Worm (Caenorhabditis elegans): ENCODE data around the gene pals-17.

pals-17 gene

DNA sequence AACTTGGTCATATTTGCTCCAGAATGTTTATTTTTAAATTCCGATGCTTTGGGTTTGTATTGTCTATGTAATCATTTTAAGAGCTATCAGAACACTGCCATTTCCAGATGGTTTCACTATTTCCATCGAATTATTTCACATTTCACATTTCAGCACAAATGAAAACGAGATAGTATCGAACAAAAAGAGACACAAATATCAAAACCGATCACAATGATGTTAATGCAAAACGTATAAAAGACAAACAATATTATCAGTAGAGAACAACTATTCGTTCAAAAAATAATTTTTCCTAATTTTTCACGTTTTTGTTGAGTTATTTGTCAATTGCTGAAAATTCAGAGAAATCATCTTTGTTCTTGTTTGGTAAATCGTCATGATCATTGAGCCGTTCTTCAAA, 3.7 kb upstream of the pals-17 start:
- TF ChIP-seq dmd-8 (GFP tag; IDR thresholded peaks at IDR 0.05) (no peak), hlh-11 (tag; optimal IDR thresholded peaks at IDR 0.05) (peak; percentile 19), D1046.2 (GFP tag; IDR thresholded peaks at IDR 0.05) (no peak), daf-16 (GFP tag; optimal IDR thresholded peaks at IDR 0.05) (no peak), daf-16 (tag; optimal IDR thresholded peaks at IDR 0.05) (peak; percentile 28), nhr-28 (tag; optimal IDR thresholded peaks at IDR 0.05) (peak; percentile 17), F10B5.3 (tag; optimal IDR thresholded peaks at IDR 0.05) (no peak), pqm-1 (tag; optimal IDR thresholded peaks at IDR 0.05) (peak; percentile 64), dmd-6 (GFP tag; IDR thresholded peaks at IDR 0.05) (peak; percentile 39; the same call in 1 of the 2 replicates)

DNA sequence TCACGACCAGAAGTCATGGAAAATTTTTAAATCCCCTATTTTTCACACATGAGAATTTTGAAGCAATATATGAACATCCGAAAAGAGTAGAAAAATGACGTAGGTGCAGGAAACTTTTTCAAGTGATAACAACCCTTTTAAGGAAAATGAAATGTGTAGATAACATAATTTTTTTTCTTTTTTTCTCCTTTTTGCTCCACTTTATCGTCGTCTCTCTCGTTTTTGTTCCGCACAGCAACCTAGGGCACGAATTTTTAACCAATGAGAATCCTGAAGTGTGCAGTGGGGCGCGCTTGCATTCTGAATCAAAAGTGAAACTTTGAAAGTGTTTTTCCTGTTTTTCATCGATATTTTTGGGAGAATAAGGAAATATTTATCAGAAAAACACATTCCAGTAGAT, 1.1 kb upstream of the pals-17 start:
- TF ChIP-seq tra-1 (GFP tag; IDR thresholded peaks at IDR 0.05) (peak; percentile 42; the same call in 1 of the 2 replicates), php-3 (GFP tag; IDR thresholded peaks at IDR 0.05) (peak; percentile 18; the same call in 1 of the 2 replicates), T20F7.1 (GFP tag; optimal IDR thresholded peaks at IDR 0.05) (peak; percentile 4), nhr-42 (GFP tag; IDR thresholded peaks at IDR 0.05) (no peak), ceh-32 (tag; optimal IDR thresholded peaks at IDR 0.05; ENCODE audit: poor library complexity) (no peak), hlh-11 (tag; optimal IDR thresholded peaks at IDR 0.05) (peak; percentile 73), Y5F2A.4 (GFP tag; optimal IDR thresholded peaks at IDR 0.05) (no peak), spr-1 (tag; optimal IDR thresholded peaks at IDR 0.05) (no peak), aha-1 (tag) (no peak), dmd-6 (GFP tag; IDR thresholded peaks at IDR 0.05) (peak; percentile 86), F26F4.8 (GFP tag; conservative IDR thresholded peaks at IDR 0.05) (no peak), nhr-102 (tag; optimal IDR thresholded peaks at IDR 0.05) (peak; percentile 58), unc-62 (GFP tag; optimal IDR thresholded peaks at IDR 0.05 in 1 of 2) (no peak), unc-62 (tag; optimal IDR thresholded peaks at IDR 0.05) (no peak), snpc-4 (tag; optimal IDR thresholded peaks at IDR 0.05) (no peak), ztf-7 (tag; optimal IDR thresholded peaks at IDR 0.05) (no peak), nhr-48 (tag; optimal IDR thresholded peaks at IDR 0.05) (peak; percentile 7), nhr-28 (tag; optimal IDR thresholded peaks at IDR 0.05) (peak; percentile 71), daf-16 (GFP tag; optimal IDR thresholded peaks at IDR 0.05) (no peak), daf-16 (tag; optimal IDR thresholded peaks at IDR 0.05) (peak; percentile 58), lin-38 (GFP tag; IDR thresholded peaks at IDR 0.05) (peak; percentile 85), lin-1 (GFP tag; IDR thresholded peaks at IDR 0.05) (0 out of 2 replicates have a peak, but pooled peaks have one; percentile 44), nhr-76 (tag; optimal IDR thresholded peaks at IDR 0.05) (no peak), dve-1 (tag; optimal IDR thresholded peaks at IDR 0.05; ENCODE audit: insufficient read depth) (peak; percentile 63), unc-39 (tag; optimal IDR thresholded peaks at IDR 0.05) (no peak), ceh-44 (GFP tag; IDR thresholded peaks at IDR 0.05) (no peak), pqm-1 (tag; optimal IDR thresholded peaks at IDR 0.05) (peak; percentile 84), gei-8 (GFP tag; optimal IDR thresholded peaks at IDR 0.05) (no peak), zfp-3 (GFP tag; conservative IDR thresholded peaks at IDR 0.05) (no peak), nhr-77 (tag; optimal IDR thresholded peaks at IDR 0.05) (peak; percentile 60)

DNA sequence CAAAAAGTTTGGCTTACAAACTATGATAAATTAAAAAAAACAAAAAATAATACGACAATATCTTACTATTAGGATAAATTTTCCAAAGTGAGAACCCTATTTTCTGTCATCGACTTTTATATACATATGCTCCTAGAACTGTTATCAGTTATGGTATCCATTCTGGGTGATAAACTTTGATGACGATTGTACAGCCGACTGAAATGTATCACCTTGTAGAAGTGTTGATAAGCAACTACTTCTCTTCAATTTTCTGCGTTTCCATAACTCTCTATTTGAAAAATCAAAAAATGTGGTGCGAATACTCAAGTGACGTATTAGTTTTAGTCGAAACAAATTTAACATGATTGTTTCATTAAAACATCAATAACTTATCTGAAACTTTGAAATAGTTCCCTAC, 1.7 kb downstream of the pals-17 start:
- TF ChIP-seq ceh-20 (GFP tag; IDR thresholded peaks at IDR 0.05) (no peak), nhr-77 (tag; optimal IDR thresholded peaks at IDR 0.05) (peak; percentile 57), skn-1 (tag; optimal IDR thresholded peaks at IDR 0.05) (no peak), F37D6.2 (tag; optimal IDR thresholded peaks at IDR 0.05) (no peak), pqm-1 (tag; optimal IDR thresholded peaks at IDR 0.05) (peak; percentile 94), dve-1 (tag; optimal IDR thresholded peaks at IDR 0.05; ENCODE audit: insufficient read depth) (peak; percentile 71), spr-1 (tag; optimal IDR thresholded peaks at IDR 0.05) (no peak), snpc-4 (tag; optimal IDR thresholded peaks at IDR 0.05) (no peak), zip-11 (GFP tag; IDR thresholded peaks at IDR 0.05) (no peak), lin-15B (tag; optimal IDR thresholded peaks at IDR 0.05) (no peak), lim-7 (GFP tag; IDR thresholded peaks at IDR 0.05) (no peak), daf-16 (GFP tag; optimal IDR thresholded peaks at IDR 0.05) (no peak), daf-16 (tag; optimal IDR thresholded peaks at IDR 0.05) (peak; percentile 61), dpl-1 (GFP tag; optimal IDR thresholded peaks at IDR 0.05) (no peak), gei-8 (GFP tag; optimal IDR thresholded peaks at IDR 0.05) (no peak), lsy-2 (tag; optimal IDR thresholded peaks at IDR 0.05) (peak in 1 of 2 experiments; percentile 22), egl-27 (tag; optimal IDR thresholded peaks at IDR 0.05) (no peak), cey-2 (tag; optimal IDR thresholded peaks at IDR 0.05; ENCODE audit: borderline replicate concordance, insufficient read depth) (no peak), jun-1 (tag; optimal IDR thresholded peaks at IDR 0.05) (no peak), php-3 (GFP tag; IDR thresholded peaks at IDR 0.05) (peak; percentile 37; the same call in 1 of the 2 replicates), nhr-6 (tag; optimal IDR thresholded peaks at IDR 0.05) (no peak), ceh-28 (tag; optimal IDR thresholded peaks at IDR 0.05) (no peak), T20F7.1 (GFP tag; optimal IDR thresholded peaks at IDR 0.05) (peak; percentile 1), unc-39 (tag; optimal IDR thresholded peaks at IDR 0.05) (no peak), ces-1 (GFP tag; optimal IDR thresholded peaks at IDR 0.05) (no peak), hlh-11 (tag; optimal IDR thresholded peaks at IDR 0.05) (peak; percentile 59), zag-1 (tag; optimal IDR thresholded peaks at IDR 0.05) (no peak)
